Fruit fly (Drosophila melanogaster) whole organism, embryonic: ENCODE data around the gene alphaTub84B.

ENCODE experiments used
- CG10209 ChIP-seq: fragments of 200-800 bp; sonication (Bioruptor generic); optimal IDR thresholded peaks from 3 replicates; lab custom pipeline; 2017; ENCODE audit warnings: missing biosample characterization, mild to moderate bottlenecking, missing genetic modification characterization, missing genetic modification reagents
- CG15011 ChIP-seq: fragments of 200-800 bp; sonication (Bioruptor generic); optimal IDR thresholded peaks from 3 replicates; lab custom pipeline; 2018; ENCODE audit warnings: missing biosample characterization, mild to moderate bottlenecking, missing genetic modification characterization
- CG1529 ChIP-seq: fragments of 200-800 bp; sonication (Bioruptor generic); optimal IDR thresholded peaks from 3 replicates; lab custom pipeline; 2018; ENCODE audit warnings: missing biosample characterization, missing genetic modification characterization
- CG1602 ChIP-seq: fragments of 200-800 bp; sonication (Bioruptor generic); optimal IDR thresholded peaks from 3 replicates; lab custom pipeline; 2016; ENCODE audit warnings: missing biosample characterization, missing genetic modification characterization
- CG17328 ChIP-seq: fragments of 200-800 bp; sonication (Bioruptor generic); IDR thresholded peaks from 2 replicates; pipeline ENCODE4 v1.3.6; 2022; ENCODE audit warnings: missing biosample characterization, missing genetic modification characterization
- CG18764 ChIP-seq: fragments of 200-800 bp; sonication (Bioruptor generic); optimal IDR thresholded peaks from 3 replicates; lab custom pipeline; 2016; ENCODE audit warnings: missing biosample characterization, missing genetic modification characterization
- CG33213 ChIP-seq: fragments of 200-800 bp; sonication (Bioruptor generic); optimal IDR thresholded peaks from 3 replicates; lab custom pipeline; 2016; ENCODE audit warnings: missing biosample characterization, missing genetic modification characterization
- CG34224 ChIP-seq: fragments of 200-800 bp; sonication (Bioruptor generic); IDR thresholded peaks from 3 replicates; pipeline ENCODE4 v1.3.6; 2022; ENCODE audit warnings: missing biosample characterization, missing genetic modification characterization; ENCODE audit not compliant: partially characterized antibody
- CG34422 ChIP-seq: fragments of 200-800 bp; sonication (Bioruptor generic); IDR thresholded peaks from 3 replicates; pipeline ENCODE4 v1.3.6; 2022; ENCODE audit warnings: missing biosample characterization, missing genetic modification characterization
- CG6272 ChIP-seq: fragments of 200-800 bp; sonication (Bioruptor generic); IDR thresholded peaks from 2 replicates; pipeline ENCODE4 v1.3.6; 2022; ENCODE audit warnings: missing biosample characterization, missing genetic modification characterization
- CG7745 ChIP-seq: fragments of 200-800 bp; sonication (Bioruptor generic); optimal IDR thresholded peaks from 2 replicates; lab custom pipeline; 2018; ENCODE audit warnings: missing biosample characterization, mild to moderate bottlenecking, missing genetic modification characterization, moderate library complexity
- CG7786 ChIP-seq: fragments of 200-800 bp; sonication (Bioruptor generic); optimal IDR thresholded peaks from 2 replicates; lab custom pipeline; 2016; ENCODE audit warnings: missing biosample characterization, missing genetic modification characterization
- CG8281 ChIP-seq: fragments of 200-800 bp; sonication (Bioruptor generic); optimal IDR thresholded peaks from 2 replicates; lab custom pipeline; 2018; ENCODE audit warnings: missing biosample characterization, mild to moderate bottlenecking, missing genetic modification characterization, moderate library complexity
- CoRest ChIP-seq: fragments of 200-800 bp; sonication (Bioruptor generic); optimal IDR thresholded peaks from 3 replicates; lab custom pipeline; 2018; ENCODE audit warnings: missing biosample characterization, mild to moderate bottlenecking, missing genetic modification characterization, moderate library complexity
- Elba2 ChIP-seq: fragments of 200-800 bp; sonication (Bioruptor generic); optimal IDR thresholded peaks from 3 replicates; lab custom pipeline; 2016; ENCODE audit warnings: missing biosample characterization, missing genetic modification characterization
- Ets97D ChIP-seq: fragments of 200-800 bp; sonication (Bioruptor generic); optimal IDR thresholded peaks from 3 replicates; lab custom pipeline; 2016; ENCODE audit warnings: missing biosample characterization, missing genetic modification characterization
- Fer3 ChIP-seq: fragments of 200-800 bp; sonication (Bioruptor generic); optimal IDR thresholded peaks from 2 replicates; lab custom pipeline; 2018; ENCODE audit warnings: missing biosample characterization, mild to moderate bottlenecking, missing genetic modification characterization, moderate library complexity
- HLH4C ChIP-seq: fragments of 200-800 bp; sonication (Bioruptor generic); IDR thresholded peaks from 3 replicates; pipeline ENCODE4 v1.3.6; 2022; ENCODE audit warnings: missing biosample characterization, missing genetic modification characterization; ENCODE audit not compliant: partially characterized antibody
- HmgD ChIP-seq: fragments of 200-800 bp; sonication (Bioruptor generic); optimal IDR thresholded peaks from 3 replicates; lab custom pipeline; 2016; ENCODE audit warnings: missing biosample characterization, missing genetic modification characterization
- Lpt ChIP-seq: fragments of >200 bp; optimal IDR thresholded peaks from 2 replicates; lab custom pipeline; 2018; ENCODE audit warnings: missing biosample characterization, missing genetic modification characterization
- NC2β ChIP-seq: fragments of 200-800 bp; sonication (Bioruptor generic); optimal IDR thresholded peaks from 2 replicates; lab custom pipeline; 2016; ENCODE audit warnings: missing biosample characterization, missing genetic modification characterization
- NK7.1 ChIP-seq: fragments of 200-800 bp; sonication (Bioruptor generic); optimal IDR thresholded peaks from 3 replicates; lab custom pipeline; 2016; ENCODE audit warnings: missing biosample characterization, missing genetic modification characterization
- Neu2 ChIP-seq: fragments of 200-800 bp; sonication (Bioruptor generic); optimal IDR thresholded peaks from 3 replicates; lab custom pipeline; 2016; ENCODE audit warnings: missing biosample characterization, missing genetic modification characterization, borderline replicate concordance
- Sox102F ChIP-seq: fragments of 200-800 bp; sonication (Bioruptor generic); optimal IDR thresholded peaks from 2 replicates; lab custom pipeline; 2018; ENCODE audit warnings: missing biosample characterization, mild to moderate bottlenecking, missing genetic modification characterization, moderate library complexity
- ap ChIP-seq: fragments of 200-800 bp; sonication (Bioruptor generic); IDR thresholded peaks from 2 replicates; pipeline ENCODE4 v1.3.6; 2022; ENCODE audit warnings: missing biosample characterization, missing genetic modification characterization
- cas ChIP-seq: fragments of 200-800 bp; sonication (Bioruptor generic); IDR thresholded peaks from 2 replicates; pipeline ENCODE4 v1.3.6; 2022; ENCODE audit warnings: missing biosample characterization, missing genetic modification characterization
- da ChIP-seq: fragments of 200-800 bp; sonication (Bioruptor generic); optimal IDR thresholded peaks from 2 replicates; lab custom pipeline; 2016; ENCODE audit warnings: missing biosample characterization, missing genetic modification characterization
- dysf ChIP-seq: fragments of 200-800 bp; sonication (Bioruptor generic); IDR thresholded peaks from 3 replicates; pipeline ENCODE4 v1.3.6; 2022; ENCODE audit warnings: missing biosample characterization, missing genetic modification characterization
- eve ChIP-seq, 2 experiments: fragments of >200 bp; optimal IDR thresholded peaks; 2 replicates each; lab custom pipeline; 2017; ENCODE audit warnings: missing biosample characterization in 2 of 2, missing genetic modification characterization in 2 of 2
- eyg ChIP-seq: fragments of 200-800 bp; sonication (Bioruptor generic); optimal IDR thresholded peaks from 3 replicates; lab custom pipeline; 2016; ENCODE audit warnings: missing biosample characterization, missing genetic modification characterization
- gem ChIP-seq: fragments of 200-800 bp; sonication (Bioruptor generic); optimal IDR thresholded peaks from 2 replicates; lab custom pipeline; 2019; ENCODE audit warnings: missing biosample characterization, mild to moderate bottlenecking, missing genetic modification characterization, moderate library complexity
- gt ChIP-seq: fragments of 200-800 bp; sonication (Bioruptor generic); IDR thresholded peaks from 2 replicates; pipeline ENCODE4 v1.3.6; 2022; ENCODE audit warnings: missing biosample characterization, missing genetic modification characterization
- h ChIP-seq: fragments of >200 bp; optimal IDR thresholded peaks from 2 replicates; lab custom pipeline; 2017
- hb ChIP-seq: fragments of 200-800 bp; sonication (Bioruptor generic); IDR thresholded peaks from 3 replicates; pipeline ENCODE4 v1.3.6; 2022; ENCODE audit warnings: missing biosample characterization, missing genetic modification characterization; ENCODE audit not compliant: partially characterized antibody
- hbn ChIP-seq: fragments of 200-800 bp; sonication (Bioruptor generic); IDR thresholded peaks from 2 replicates; pipeline ENCODE4 v1.3.6; 2022; ENCODE audit warnings: missing biosample characterization, missing genetic modification characterization; ENCODE audit not compliant: partially characterized antibody
- her ChIP-seq: fragments of 200-800 bp; sonication (Bioruptor generic); optimal IDR thresholded peaks from 2 replicates; lab custom pipeline; 2016; ENCODE audit warnings: missing biosample characterization, missing genetic modification characterization
- jing ChIP-seq: fragments of 200-800 bp; sonication (Bioruptor generic); optimal IDR thresholded peaks from 2 replicates; lab custom pipeline; 2018; ENCODE audit warnings: missing biosample characterization, mild to moderate bottlenecking, missing genetic modification characterization
- pros ChIP-seq: fragments of 200-800 bp; sonication (Bioruptor generic); optimal IDR thresholded peaks from 3 replicates; lab custom pipeline; 2019; ENCODE audit warnings: missing biosample characterization, mild to moderate bottlenecking, missing genetic modification characterization, moderate library complexity
- sug ChIP-seq: fragments of 200-800 bp; optimal IDR thresholded peaks from 2 replicates; lab custom pipeline; 2019; ENCODE audit warnings: missing biosample characterization, mild to moderate bottlenecking, missing genetic modification characterization, moderate library complexity
- trem ChIP-seq: fragments of 200-800 bp; optimal IDR thresholded peaks from 3 replicates; lab custom pipeline; 2019; ENCODE audit warnings: missing biosample characterization, mild to moderate bottlenecking, missing genetic modification characterization, moderate library complexity
- vvl ChIP-seq: fragments of 200-800 bp; sonication (Bioruptor generic); IDR thresholded peaks from 2 replicates; pipeline ENCODE4 v1.3.6; 2022; ENCODE audit warnings: missing biosample characterization, missing genetic modification characterization

The alphaTub84B gene

dm6 chr3R:7075712-7076183 lies 10.7 kb upstream of the alphaTub84B start (continued):
- no peak for TF ChIP-seq vvl (GFP tag; lab: Robert Waterston, UW)
- TF ChIP-seq gt (GFP tag; lab: Robert Waterston, UW) = no peak
- peak; percentile 82 for TF ChIP-seq trem (tag; lab: Kevin White, UChicago)
- TF ChIP-seq CoRest = peak; percentile 87
- peak; percentile 85 for TF ChIP-seq sug
- no peak for TF ChIP-seq hbn (GFP tag; lab: Robert Waterston, UW)
- TF ChIP-seq CG10209 (GFP tag; lab: Kevin White, UChicago) = peak; percentile 90
- TF ChIP-seq CG7786 (GFP tag; lab: Kevin White, UChicago) = peak; percentile 92
- TF ChIP-seq CG15011 (GFP tag; lab: Kevin White, UChicago) = peak; percentile 86
- TF ChIP-seq NK7.1 (GFP tag; lab: Kevin White, UChicago) = peak; percentile 89
- peak; percentile 73 for TF ChIP-seq CG6272
- no peak for TF ChIP-seq jing (GFP tag; lab: Kevin White, UChicago)
- no peak for TF ChIP-seq CG34224 (GFP tag; lab: Robert Waterston, UW)
- TF ChIP-seq Ets97D (GFP tag; lab: Kevin White, UChicago) = peak; percentile 71
- peak; percentile 85 for TF ChIP-seq her
- TF ChIP-seq cas (GFP tag; lab: Robert Waterston, UW) = no peak
- TF ChIP-seq HmgD (GFP tag; lab: Kevin White, UChicago) = peak; percentile 54
- no peak for TF ChIP-seq eve (GFP tag; optimal IDR thresholded peaks at IDR 0.05; lab: Kevin White, UChicago)
- peak; percentile 79 for TF ChIP-seq Neu2 (GFP tag; lab: Kevin White, UChicago)
- peak; percentile 89 for TF ChIP-seq CG33213
- TF ChIP-seq h (lab: Kevin White, UChicago) = no peak
- peak; percentile 65 for TF ChIP-seq CG8281
- TF ChIP-seq NC2β (GFP tag; lab: Kevin White, UChicago) = peak; percentile 86
- TF ChIP-seq CG34422 (GFP tag; lab: Robert Waterston, UW) = no peak
- no peak for TF ChIP-seq Lpt (GFP tag; lab: Kevin White, UChicago)
- no peak for TF ChIP-seq dysf (GFP tag; lab: Robert Waterston, UW)
- TF ChIP-seq CG1529 (GFP tag; lab: Kevin White, UChicago) = peak; percentile 66
- peak; percentile 48 for TF ChIP-seq Elba2
- no peak for TF ChIP-seq ap
- no peak for TF ChIP-seq hb
- TF ChIP-seq CG1602 (GFP tag; lab: Kevin White, UChicago) = peak; percentile 82
- TF ChIP-seq eyg (GFP tag; lab: Kevin White, UChicago) = peak; percentile 75
- peak; percentile 30 for TF ChIP-seq CG7745
- no peak for TF ChIP-seq HLH4C (GFP tag; lab: Robert Waterston, UW)
- no peak for TF ChIP-seq CG17328 (GFP tag; lab: Robert Waterston, UW)
- TF ChIP-seq Sox102F (GFP tag; lab: Kevin White, UChicago) = peak; percentile 91
- TF ChIP-seq da (GFP tag; lab: Kevin White, UChicago) = peak; percentile 76
- TF ChIP-seq pros (GFP tag; lab: Kevin White, UChicago) = no peak
- TF ChIP-seq CG18764 (GFP tag; lab: Kevin White, UChicago) = peak; percentile 81
- TF ChIP-seq Fer3 (tag; lab: Kevin White, UChicago) = peak; percentile 91
- peak; percentile 91 for TF ChIP-seq gem (tag; lab: Kevin White, UChicago)
